Worm (Caenorhabditis elegans) whole organism, L2 larva: ENCODE data around the gene glt-4.

Experiments
- C34F6.9 ChIP-seq: fragments of 150-350 bp; optimal IDR thresholded peaks from 2 replicates; lab custom pipeline; 2014; ENCODE audit warnings: missing biosample characterization, missing genetic modification characterization
- F13H6.1 ChIP-seq: sonication (generic microtip); optimal IDR thresholded peaks from 2 replicates; lab custom pipeline; 2016; ENCODE audit warnings: missing genetic modification characterization, missing compliant biosample characterization
- R02D3.7 ChIP-seq: fragments of 150-350 bp; optimal IDR thresholded peaks from 2 replicates; lab custom pipeline; 2014; ENCODE audit warnings: missing biosample characterization, missing genetic modification characterization
- Y55F3AM.14 ChIP-seq: fragments of 200-800 bp; sonication (Bioruptor generic); optimal IDR thresholded peaks from 2 replicates; lab custom pipeline; 2018; ENCODE audit warnings: mild to moderate bottlenecking, missing genetic modification characterization, missing compliant biosample characterization
- ZK546.5 ChIP-seq: sonication (generic microtip); optimal IDR thresholded peaks from 2 replicates; lab custom pipeline; 2017; ENCODE audit warnings: missing biosample characterization, missing genetic modification characterization
- alr-1 ChIP-seq: fragments of 150-350 bp; optimal IDR thresholded peaks from 2 replicates; lab custom pipeline; 2014; ENCODE audit warnings: missing biosample characterization, missing genetic modification characterization
- aly-2 ChIP-seq: fragments of 150-350 bp; optimal IDR thresholded peaks from 2 replicates; lab custom pipeline; 2014; ENCODE audit warnings: missing biosample characterization, missing genetic modification characterization
- ama-1 ChIP-seq: fragments of 150-350 bp; optimal IDR thresholded peaks from 2 replicates; lab custom pipeline; 2018; ENCODE audit warnings: inconsistent platforms
- blmp-1 ChIP-seq: sonication (generic microtip); optimal IDR thresholded peaks from 2 replicates; lab custom pipeline; 2017; ENCODE audit warnings: missing genetic modification characterization, mild to moderate bottlenecking, missing compliant biosample characterization, antibody characterized with exemption, moderate library complexity; ENCODE audit not compliant: insufficient read depth
- ceh-16 ChIP-seq: fragments of 150-350 bp; optimal IDR thresholded peaks from 2 replicates; lab custom pipeline; 2014; ENCODE audit warnings: missing biosample characterization, missing genetic modification characterization
- ceh-82 ChIP-seq: fragments of 150-350 bp; optimal IDR thresholded peaks from 2 replicates; lab custom pipeline; 2014; ENCODE audit warnings: missing biosample characterization, missing genetic modification characterization
- crh-2 ChIP-seq: sonication (generic microtip); optimal IDR thresholded peaks from 2 replicates; lab custom pipeline; 2017; ENCODE audit warnings: missing biosample characterization, missing genetic modification characterization
- dmd-4 ChIP-seq: sonication (generic microtip); optimal IDR thresholded peaks from 2 replicates; lab custom pipeline; 2017; ENCODE audit warnings: missing biosample characterization, missing genetic modification characterization
- egl-27 ChIP-seq: sonication (generic microtip); optimal IDR thresholded peaks from 3 replicates; lab custom pipeline; 2017; ENCODE audit warnings: missing biosample characterization, missing genetic modification reagents, missing genetic modification characterization
- elt-1 ChIP-seq: fragments of 150-350 bp; optimal IDR thresholded peaks from 2 replicates; lab custom pipeline; 2014; ENCODE audit warnings: missing biosample characterization, missing genetic modification characterization
- elt-3 ChIP-seq: sonication (generic microtip); optimal IDR thresholded peaks from 2 replicates; lab custom pipeline; 2017; ENCODE audit warnings: missing biosample characterization, missing genetic modification characterization
- fos-1 ChIP-seq: fragments of 150-350 bp; optimal IDR thresholded peaks from 2 replicates; lab custom pipeline; 2014; ENCODE audit warnings: missing biosample characterization, missing genetic modification characterization
- gmeb-1 ChIP-seq: fragments of 150-350 bp; optimal IDR thresholded peaks from 2 replicates; lab custom pipeline; 2014; ENCODE audit warnings: missing biosample characterization, missing genetic modification characterization
- lin-11 ChIP-seq: fragments of 150-350 bp; sonication (generic microtip); optimal IDR thresholded peaks from 2 replicates; lab custom pipeline; 2014; ENCODE audit warnings: missing biosample characterization, missing genetic modification characterization, inconsistent platforms, mixed read lengths
- lin-13 ChIP-seq: fragments of 150-350 bp; optimal IDR thresholded peaks from 2 replicates; lab custom pipeline; 2014; ENCODE audit warnings: missing biosample characterization, missing genetic modification reagents, missing genetic modification characterization
- lin-39 ChIP-seq: fragments of 150-350 bp; optimal IDR thresholded peaks from 2 replicates; lab custom pipeline; 2014; ENCODE audit warnings: missing biosample characterization, missing genetic modification reagents, missing genetic modification characterization
- lsy-2 ChIP-seq, 2 experiments: fragments of 150-350 bp in 1 of 2; sonication (generic microtip) in 1 of 2; optimal IDR thresholded peaks; 2 replicates each; lab custom pipeline; 2014 to 2017; ENCODE audit warnings: missing biosample characterization in 2 of 2, missing genetic modification characterization in 2 of 2
- mab-5 ChIP-seq: fragments of 150-350 bp; optimal IDR thresholded peaks from 2 replicates; lab custom pipeline; 2014; ENCODE audit warnings: missing biosample characterization, missing genetic modification characterization
- mbf-1 ChIP-seq: sonication (generic microtip); optimal IDR thresholded peaks from 2 replicates; lab custom pipeline; 2017; ENCODE audit warnings: missing biosample characterization, missing genetic modification characterization
- mdl-1 ChIP-seq, 2 experiments: fragments of 150-350 bp in 1 of 2; sonication (generic microtip) in 1 of 2; optimal IDR thresholded peaks; 2 replicates each; lab custom pipeline; 2017; ENCODE audit warnings: missing biosample characterization in 2 of 2, missing genetic modification characterization in 2 of 2
- nhr-10 ChIP-seq: sonication (generic microtip); optimal IDR thresholded peaks from 2 replicates; lab custom pipeline; 2017; ENCODE audit warnings: missing biosample characterization, missing genetic modification characterization
- nhr-11 ChIP-seq: fragments of 150-350 bp; optimal IDR thresholded peaks from 2 replicates; lab custom pipeline; 2014; ENCODE audit warnings: missing biosample characterization, missing genetic modification characterization
- nhr-12 ChIP-seq: fragments of 150-350 bp; optimal IDR thresholded peaks from 2 replicates; lab custom pipeline; 2014; ENCODE audit warnings: missing biosample characterization, missing genetic modification characterization
- nhr-129 ChIP-seq: fragments of 150-350 bp; optimal IDR thresholded peaks from 2 replicates; lab custom pipeline; 2014; ENCODE audit warnings: missing biosample characterization, missing genetic modification characterization
- nhr-21 ChIP-seq: fragments of 150-350 bp; optimal IDR thresholded peaks from 2 replicates; lab custom pipeline; 2014; ENCODE audit warnings: missing biosample characterization, missing genetic modification characterization
- nhr-23 ChIP-seq: fragments of 150-350 bp; optimal IDR thresholded peaks from 2 replicates; lab custom pipeline; 2014; ENCODE audit warnings: missing biosample characterization, missing genetic modification reagents, missing genetic modification characterization
- nhr-237 ChIP-seq: fragments of 150-350 bp; optimal IDR thresholded peaks from 2 replicates; lab custom pipeline; 2014; ENCODE audit warnings: missing biosample characterization, missing genetic modification characterization
- nhr-25 ChIP-seq: fragments of 150-350 bp; sonication (generic microtip); optimal IDR thresholded peaks from 3 replicates; lab custom pipeline; 2014; ENCODE audit warnings: missing biosample characterization, missing genetic modification characterization
- nhr-6 ChIP-seq: fragments of 150-350 bp; optimal IDR thresholded peaks from 2 replicates; lab custom pipeline; 2014; ENCODE audit warnings: missing biosample characterization, missing genetic modification characterization
- nhr-77 ChIP-seq: fragments of 150-350 bp; optimal IDR thresholded peaks from 2 replicates; lab custom pipeline; 2014; ENCODE audit warnings: missing biosample characterization, missing genetic modification characterization
- peb-1 ChIP-seq: fragments of 150-350 bp; optimal IDR thresholded peaks from 2 replicates; lab custom pipeline; 2014; ENCODE audit warnings: missing biosample characterization, missing genetic modification characterization
- sem-4 ChIP-seq: fragments of 150-350 bp; optimal IDR thresholded peaks from 2 replicates; lab custom pipeline; 2014; ENCODE audit warnings: missing biosample characterization, missing genetic modification reagents, missing genetic modification characterization
- skn-1 ChIP-seq: sonication (generic microtip); optimal IDR thresholded peaks from 2 replicates; lab custom pipeline; 2017; ENCODE audit warnings: missing biosample characterization, missing genetic modification characterization
- sma-3 ChIP-seq: sonication (generic microtip); optimal IDR thresholded peaks from 2 replicates; lab custom pipeline; 2016; ENCODE audit warnings: missing genetic modification reagents, missing genetic modification characterization, missing compliant biosample characterization
- sma-9 ChIP-seq, 2 experiments: fragments of 150-350 bp in 1 of 2; sonication (generic microtip) in 1 of 2; optimal IDR thresholded peaks; 2 replicates each; lab custom pipeline; 2014 to 2016; ENCODE audit warnings: missing genetic modification characterization in 2 of 2, mild to moderate bottlenecking in 1 of 2, missing biosample characterization in 1 of 2, missing compliant biosample characterization in 1 of 2, missing genetic modification reagents in 1 of 2, moderate library complexity in 1 of 2
- snpc-4 ChIP-seq: fragments of 150-350 bp; optimal IDR thresholded peaks from 2 replicates; lab custom pipeline; 2014; ENCODE audit warnings: missing biosample characterization, missing genetic modification characterization
- unc-39 ChIP-seq: fragments of 150-350 bp; optimal IDR thresholded peaks from 2 replicates; lab custom pipeline; 2014; ENCODE audit warnings: missing biosample characterization, missing genetic modification characterization
- unc-55 ChIP-seq: fragments of 150-350 bp; sonication (generic microtip); optimal IDR thresholded peaks from 3 replicates; lab custom pipeline; 2014; ENCODE audit warnings: missing biosample characterization, missing genetic modification reagents, missing genetic modification characterization
- unc-62 ChIP-seq: fragments of 150-350 bp; optimal IDR thresholded peaks from 2 replicates; lab custom pipeline; 2014; ENCODE audit warnings: missing biosample characterization, missing genetic modification reagents, missing genetic modification characterization
- zag-1 ChIP-seq: fragments of 150-350 bp; optimal IDR thresholded peaks from 2 replicates; lab custom pipeline; 2014; ENCODE audit warnings: missing biosample characterization, missing genetic modification characterization
- ztf-1 ChIP-seq: fragments of 200-800 bp; sonication (Bioruptor generic); conservative IDR thresholded peaks from 2 replicates; pipeline ENCODE4 v1.3.6; 2022; ENCODE audit warnings: missing genetic modification characterization, missing compliant biosample characterization
- ztf-11 ChIP-seq: sonication (generic microtip); optimal IDR thresholded peaks from 2 replicates; lab custom pipeline; 2017; ENCODE audit warnings: missing biosample characterization, missing genetic modification characterization
- ztf-4 ChIP-seq: fragments of 150-350 bp; optimal IDR thresholded peaks from 2 replicates; lab custom pipeline; 2014; ENCODE audit warnings: missing biosample characterization, missing genetic modification characterization

The glt-4 gene

DNA sequence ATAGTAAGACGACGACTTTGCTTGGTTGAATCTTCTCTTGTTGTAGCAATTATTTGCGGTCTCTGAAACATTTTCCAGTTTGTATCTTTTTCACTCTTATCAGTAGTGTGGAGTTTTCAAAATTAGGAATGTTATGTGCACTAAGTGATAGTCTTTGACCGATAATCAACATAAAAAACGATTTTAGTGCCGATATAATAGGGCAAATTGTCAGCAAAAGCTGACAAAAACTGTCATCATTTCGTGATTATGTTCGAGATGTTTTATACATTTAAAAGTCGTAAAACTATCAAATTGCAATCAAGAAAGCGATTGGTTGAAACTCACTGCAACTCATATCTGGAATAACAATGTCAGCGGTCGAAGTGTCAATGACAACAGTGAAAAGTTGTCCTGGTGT lies 42.0 kb downstream of the glt-4 start:
- TF ChIP-seq fos-1 (peak; percentile 46), unc-62 (no peak), skn-1 (peak; percentile 97)

- TF ChIP-seq fos-1 (peak; percentile 2), nhr-25 (tag; lab: Kevin White, UChicago) (no peak), nhr-12 (tag; lab: Kevin White, UChicago) (no peak), unc-55 (GFP tag; lab: Kevin White, UChicago) (no peak)
Observed at ce11 chrX:6446564-6446963, 43.3 kb downstream of the glt-4 start, which contains the start of gene asp-14. asp-14 (minus strand) TSS chrX:6446664.

ce11 chrX:6448866-6449400 lies 45.7 kb downstream of the glt-4 start, which contains the start of gene fah-1:
fah-1 (minus strand) TSS chrX:6448916.
- peak; percentile 51 for TF ChIP-seq gmeb-1
- peak; percentile 75 for TF ChIP-seq nhr-25 (tag; lab: Kevin White, UChicago)
- TF ChIP-seq unc-55 (GFP tag; lab: Kevin White, UChicago) = no peak
- TF ChIP-seq C34F6.9 (tag; lab: Kevin White, UChicago) = no peak
- TF ChIP-seq unc-62 = no peak
- no peak for TF ChIP-seq mab-5 (tag; lab: Kevin White, UChicago)
- TF ChIP-seq lin-13 = no peak
- peak; percentile 32 for TF ChIP-seq F13H6.1 (tag; lab: Kevin White, UChicago)
- peak; percentile 56 for TF ChIP-seq egl-27 (tag; lab: Kevin White, UChicago)
- TF ChIP-seq dmd-4 = no peak
- no peak for TF ChIP-seq ztf-11 (tag; lab: Kevin White, UChicago)
- no peak for TF ChIP-seq R02D3.7 (tag; lab: Kevin White, UChicago)
- peak; percentile 54 for TF ChIP-seq Y55F3AM.14 (GFP tag; lab: Kevin White, UChicago)
- TF ChIP-seq nhr-23 = no peak
- no peak for TF ChIP-seq peb-1
- TF ChIP-seq ztf-1 (GFP tag; lab: Robert Waterston, UW) = no peak
- no peak for TF ChIP-seq snpc-4 (tag; lab: Kevin White, UChicago)
- no peak for TF ChIP-seq zag-1 (tag; lab: Kevin White, UChicago)
- no peak for TF ChIP-seq elt-3 (tag; lab: Kevin White, UChicago)
- TF ChIP-seq lin-11 = no peak
- no peak for TF ChIP-seq elt-1 (tag; lab: Kevin White, UChicago)
- TF ChIP-seq nhr-11 (tag; lab: Kevin White, UChicago) = no peak
- TF ChIP-seq nhr-10 (tag; lab: Kevin White, UChicago) = no peak
- TF ChIP-seq ZK546.5 = no peak
- TF ChIP-seq aly-2 (tag; lab: Kevin White, UChicago) = no peak
- TF ChIP-seq ztf-4 (tag; lab: Kevin White, UChicago) = peak; percentile 38
- TF ChIP-seq fos-1 = peak; percentile 43
- no peak for TF ChIP-seq alr-1 (tag; lab: Kevin White, UChicago)
- TF ChIP-seq ceh-16 (tag; lab: Kevin White, UChicago) = no peak
- TF ChIP-seq nhr-77 (tag; lab: Kevin White, UChicago) = no peak
- TF ChIP-seq lin-39 (tag; lab: Kevin White, UChicago) = no peak
- peak; percentile 60 for TF ChIP-seq nhr-129
- TF ChIP-seq sem-4 (tag; lab: Kevin White, UChicago) = no peak
- no peak for TF ChIP-seq nhr-237 (tag; lab: Kevin White, UChicago)
- TF ChIP-seq lsy-2 (tag; optimal IDR thresholded peaks at IDR 0.05; lab: Kevin White, UChicago) = no peak
- TF ChIP-seq sma-3 (GFP tag; lab: Kevin White, UChicago) = peak; percentile 89
- no peak for TF ChIP-seq nhr-12 (tag; lab: Kevin White, UChicago)
- peak; percentile 34 for TF ChIP-seq blmp-1 (tag; lab: Kevin White, UChicago)
- TF ChIP-seq nhr-21 (tag; lab: Kevin White, UChicago) = peak; percentile 58
- TF ChIP-seq crh-2 (tag; lab: Kevin White, UChicago) = peak; percentile 51
- TF ChIP-seq sma-9 (GFP tag; optimal IDR thresholded peaks at IDR 0.05; lab: Kevin White, UChicago) = peak; percentile 86
- TF ChIP-seq sma-9 (tag; optimal IDR thresholded peaks at IDR 0.05; lab: Kevin White, UChicago) = no peak
- TF ChIP-seq nhr-6 (tag; lab: Kevin White, UChicago) = peak; percentile 33
- TF ChIP-seq ceh-82 = no peak
- no peak for TF ChIP-seq unc-39 (tag; lab: Kevin White, UChicago)
- peak in 1 of 2 experiments; percentile 33 for TF ChIP-seq mdl-1 (tag; optimal IDR thresholded peaks at IDR 0.05; lab: Kevin White, UChicago)
- no peak for TF ChIP-seq skn-1
- TF ChIP-seq ama-1 (lab: Kevin White, UChicago) = no peak
- TF ChIP-seq mbf-1 (tag; lab: Kevin White, UChicago) = no peak
